Worm (Caenorhabditis elegans) whole organism, young adult: ENCODE data around the gene nhr-252.

Experiments used
- F39B2.1 ChIP-seq: fragments of 200-800 bp; sonication (Bioruptor generic); IDR thresholded peaks from 2 replicates; pipeline ENCODE4 v1.3.6; 2022; ENCODE audit warnings: missing genetic modification reagents, missing genetic modification characterization, missing compliant biosample characterization
- F57A8.1 ChIP-seq: fragments of 200-800 bp; sonication (Bioruptor generic); optimal IDR thresholded peaks from 2 replicates; lab custom pipeline; 2018; ENCODE audit warnings: mild to moderate bottlenecking, missing genetic modification characterization, moderate library complexity, missing compliant biosample characterization
- ama-1 ChIP-seq, 3 experiments: fragments of 150-350 bp in 1 of 3; sonication (generic microtip) in 2 of 3; optimal IDR thresholded peaks; 2 replicates each; lab custom pipeline; 2014 to 2018; ENCODE audit warnings: missing biosample characterization in 2 of 3, missing genetic modification characterization in 2 of 3, missing genetic modification reagents in 2 of 3
- ceh-100 ChIP-seq: fragments of 200-800 bp; sonication (Bioruptor generic); IDR thresholded peaks from 2 replicates; pipeline ENCODE4 v1.3.6; 2022; ENCODE audit warnings: missing genetic modification reagents, missing genetic modification characterization, missing compliant biosample characterization
- dpl-1 ChIP-seq: fragments of 150-350 bp; optimal IDR thresholded peaks from 2 replicates; lab custom pipeline; 2014; ENCODE audit warnings: missing biosample characterization, missing genetic modification reagents, missing genetic modification characterization
- lin-40 ChIP-seq: sonication (generic microtip); optimal IDR thresholded peaks from 2 replicates; lab custom pipeline; 2016; ENCODE audit warnings: missing genetic modification characterization, mild to moderate bottlenecking, missing compliant biosample characterization, missing genotype, missing genetic modification reagents
- nhr-27 ChIP-seq: fragments of 200-800 bp; sonication (Bioruptor generic); optimal IDR thresholded peaks from 2 replicates; lab custom pipeline; 2018; ENCODE audit warnings: mild to moderate bottlenecking, missing genetic modification characterization, moderate library complexity, missing compliant biosample characterization
- unc-62 ChIP-seq: fragments of 150-350 bp; optimal IDR thresholded peaks from 2 replicates; lab custom pipeline; 2014; ENCODE audit warnings: missing biosample characterization, missing genetic modification reagents, missing genetic modification characterization

DNA sequence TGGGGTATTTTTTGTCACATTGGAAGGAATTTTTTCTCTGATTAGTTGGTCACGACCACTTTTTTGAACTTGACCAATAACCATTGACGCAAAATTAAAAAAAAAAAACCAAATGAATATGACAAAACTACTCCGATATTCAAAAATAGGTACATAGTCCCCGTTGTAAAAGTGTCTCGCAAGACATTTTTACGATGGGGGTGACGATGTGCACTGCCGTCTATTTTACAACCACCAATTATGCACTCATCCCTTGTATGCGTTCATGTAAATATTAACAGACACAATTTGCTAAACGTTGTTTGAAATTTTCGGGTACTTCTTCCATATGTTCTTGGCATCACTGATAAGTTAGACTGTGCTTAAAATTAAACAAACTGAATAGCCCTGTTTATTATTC is 4.7 kb upstream of the nhr-252 start, which contains the start of gene scl-27:
- no peak for TF ChIP-seq lin-40 (tag; lab: Kevin White, UChicago)
- TF ChIP-seq F39B2.1 = no peak
- TF ChIP-seq nhr-27 = no peak
- TF ChIP-seq ama-1 (optimal IDR thresholded peaks at IDR 0.05; lab: Kevin White, UChicago) = no peak
- no peak for TF ChIP-seq ama-1 (GFP tag; optimal IDR thresholded peaks at IDR 0.05; lab: Kevin White, UChicago)
- no peak for TF ChIP-seq dpl-1 (GFP tag; lab: Kevin White, UChicago)
- TF ChIP-seq ceh-100 (GFP tag; lab: Robert Waterston, UW) = no peak
- no peak for TF ChIP-seq F57A8.1 (GFP tag; lab: Kevin White, UChicago)
- no peak for TF ChIP-seq unc-62
